Fruit fly (Drosophila melanogaster) whole organism, wandering third instar larva: Measurements from ENCODE around the gene Sac1.

Source experiments
- Abd-B ChIP-seq: fragments of >200 bp; optimal IDR thresholded peaks from 2 replicates; lab custom pipeline; 2017; ENCODE audit warnings: missing biosample characterization, missing genetic modification characterization
- CG32264 ChIP-seq: fragments of 200-800 bp; sonication (Bioruptor generic); optimal IDR thresholded peaks from 2 replicates; lab custom pipeline; 2016; ENCODE audit warnings: missing biosample characterization, missing genetic modification characterization
- CG9705 ChIP-seq: fragments of 200-800 bp; sonication (Bioruptor generic); optimal IDR thresholded peaks from 2 replicates; lab custom pipeline; 2018; ENCODE audit warnings: missing biosample characterization, mild to moderate bottlenecking, missing genetic modification characterization
- CrebA ChIP-seq: fragments of 200-800 bp; sonication (Bioruptor generic); optimal IDR thresholded peaks from 2 replicates; lab custom pipeline; 2016; ENCODE audit warnings: missing biosample characterization, mild to moderate bottlenecking, missing genetic modification characterization, borderline replicate concordance
- Dfd ChIP-seq: fragments of >200 bp; optimal IDR thresholded peaks from 2 replicates; lab custom pipeline; 2017; ENCODE audit warnings: missing biosample characterization, missing genetic modification characterization
- Dif ChIP-seq: fragments of 200-275, 200-300 bp; sonication (Bioruptor generic); optimal IDR thresholded peaks from 2 replicates; lab custom pipeline; 2018; ENCODE audit warnings: missing biosample characterization, missing genetic modification characterization; ENCODE audit not compliant: partially characterized antibody
- GATAd ChIP-seq: sonication (Bioruptor generic); optimal IDR thresholded peaks from 2 replicates; lab custom pipeline; 2016; ENCODE audit warnings: missing biosample characterization, missing genetic modification characterization
- HLH106 ChIP-seq: fragments of 200-800 bp; optimal IDR thresholded peaks from 3 replicates; lab custom pipeline; 2019; ENCODE audit warnings: missing biosample characterization, mild to moderate bottlenecking, missing genetic modification characterization, moderate library complexity
- Hnf4 ChIP-seq: fragments of 200-800 bp; sonication (Bioruptor generic); optimal IDR thresholded peaks from 2 replicates; lab custom pipeline; 2016; ENCODE audit warnings: missing biosample characterization, mild to moderate bottlenecking, missing genetic modification characterization
- Hr78 ChIP-seq: fragments of >200 bp; optimal IDR thresholded peaks from 2 replicates; lab custom pipeline; 2017; ENCODE audit warnings: missing biosample characterization, missing genetic modification characterization
- Hr83 ChIP-seq: fragments of 200-300 bp; sonication (Bioruptor generic); optimal IDR thresholded peaks from 2 replicates; lab custom pipeline; 2016; ENCODE audit warnings: missing biosample characterization, mild to moderate bottlenecking, missing genetic modification characterization, moderate library complexity; ENCODE audit not compliant: poor library complexity, severe bottlenecking
- Jra ChIP-seq: sonication (Bioruptor generic); optimal IDR thresholded peaks from 2 replicates; lab custom pipeline; 2016; ENCODE audit warnings: missing biosample characterization, missing genetic modification characterization
- Mio ChIP-seq: sonication (Bioruptor generic); optimal IDR thresholded peaks from 2 replicates; lab custom pipeline; 2016; ENCODE audit warnings: missing biosample characterization, missing genetic modification characterization
- Myc ChIP-seq: fragments of >200 bp; optimal IDR thresholded peaks from 2 replicates; lab custom pipeline; 2017
- N ChIP-seq: fragments of >200 bp; optimal IDR thresholded peaks from 2 replicates; lab custom pipeline; 2018; ENCODE audit warnings: missing biosample characterization, missing external identifiers, missing genetic modification characterization
- OdsH ChIP-seq: fragments of 200-800 bp; sonication (Bioruptor generic); optimal IDR thresholded peaks from 2 replicates; lab custom pipeline; 2016; ENCODE audit warnings: missing biosample characterization, mild to moderate bottlenecking, missing genetic modification characterization
- Rel ChIP-seq, 2 experiments: fragments of 200-800 bp; sonication (Bioruptor generic) in 1 of 2; optimal IDR thresholded peaks; 2 replicates in 1 of 2; 3 replicates in 1 of 2; lab custom pipeline; 2016 to 2019; ENCODE audit warnings: mild to moderate bottlenecking in 2 of 2, missing biosample characterization in 2 of 2, missing genetic modification characterization in 2 of 2, moderate library complexity in 1 of 2
- Sp1 ChIP-seq: fragments of 200-800 bp; sonication (Bioruptor generic); optimal IDR thresholded peaks from 3 replicates; lab custom pipeline; 2019; ENCODE audit warnings: missing biosample characterization, mild to moderate bottlenecking, missing genetic modification characterization, moderate library complexity
- Vsx2 ChIP-seq: fragments of 200-300, 225-300 bp; sonication (Bioruptor generic); optimal IDR thresholded peaks from 2 replicates; lab custom pipeline; 2018; ENCODE audit warnings: missing biosample characterization, missing genetic modification characterization; ENCODE audit not compliant: partially characterized antibody
- br ChIP-seq: fragments of 200-800 bp; sonication (Bioruptor generic); optimal IDR thresholded peaks from 2 replicates; lab custom pipeline; 2016; ENCODE audit warnings: missing biosample characterization, missing genetic modification characterization
- brk ChIP-seq: fragments of 200-800 bp; sonication (Bioruptor generic); optimal IDR thresholded peaks from 2 replicates; lab custom pipeline; 2016; ENCODE audit warnings: missing biosample characterization, mild to moderate bottlenecking, missing genetic modification characterization
- dl ChIP-seq, 2 experiments: fragments of 175-275, 200-275 bp in 1 of 2; fragments of 200-275 bp in 1 of 2; sonication (Bioruptor generic); optimal IDR thresholded peaks; lab custom pipeline; 2018; ENCODE audit warnings: mild to moderate bottlenecking in 2 of 2, missing biosample characterization in 2 of 2, missing genetic modification characterization in 2 of 2, moderate library complexity in 2 of 2; ENCODE audit not compliant: partially characterized antibody in 2 of 2, insufficient read depth in 1 of 2
- dmrt93B ChIP-seq: fragments of 200-800 bp; sonication (Bioruptor generic); optimal IDR thresholded peaks from 2 replicates; lab custom pipeline; 2018; ENCODE audit warnings: missing biosample characterization, mild to moderate bottlenecking, missing genetic modification characterization
- dsf ChIP-seq: sonication (Bioruptor generic); optimal IDR thresholded peaks from 2 replicates; lab custom pipeline; 2016; ENCODE audit warnings: missing biosample characterization, missing genetic modification characterization, borderline replicate concordance
- ey ChIP-seq: fragments of 200-800 bp; sonication (Bioruptor generic); optimal IDR thresholded peaks from 2 replicates; lab custom pipeline; 2016; ENCODE audit warnings: missing biosample characterization, missing genetic modification characterization
- foxo ChIP-seq, 2 experiments: fragments of 200-800 bp; sonication (Bioruptor generic); optimal IDR thresholded peaks; 2 replicates in 1 of 2; 3 replicates in 1 of 2; lab custom pipeline; 2016 to 2017; ENCODE audit warnings: missing biosample characterization in 2 of 2, missing genetic modification characterization in 2 of 2
- fru ChIP-seq: fragments of 200-800 bp; sonication (Bioruptor generic); optimal IDR thresholded peaks from 3 replicates; lab custom pipeline; 2016; ENCODE audit warnings: missing biosample characterization, mild to moderate bottlenecking, missing genetic modification characterization
- h ChIP-seq: fragments of 200-800 bp; sonication (Bioruptor generic); optimal IDR thresholded peaks from 3 replicates; lab custom pipeline; 2016; ENCODE audit warnings: missing biosample characterization, mild to moderate bottlenecking, missing genetic modification characterization
- jim ChIP-seq: fragments of 175-275, 200-325 bp; sonication (Bioruptor generic); optimal IDR thresholded peaks from 2 replicates; lab custom pipeline; 2016; ENCODE audit warnings: missing biosample characterization, mild to moderate bottlenecking, missing genetic modification characterization
- lola ChIP-seq: fragments of >200 bp; optimal IDR thresholded peaks from 2 replicates; lab custom pipeline; 2017; ENCODE audit warnings: missing biosample characterization, missing genetic modification characterization
- pan ChIP-seq: fragments of >200 bp; optimal IDR thresholded peaks from 2 replicates; lab custom pipeline; 2017
- psq ChIP-seq: fragments of 200-800 bp; sonication (Bioruptor generic); optimal IDR thresholded peaks from 3 replicates; lab custom pipeline; 2017; ENCODE audit warnings: missing biosample characterization, mild to moderate bottlenecking, missing genetic modification characterization, moderate library complexity
- rgr ChIP-seq: fragments of 200-800 bp; sonication (Bioruptor generic); optimal IDR thresholded peaks from 3 replicates; lab custom pipeline; 2016; ENCODE audit warnings: missing biosample characterization, mild to moderate bottlenecking, missing genetic modification characterization
- sage ChIP-seq: fragments of 200-800 bp; sonication (Bioruptor generic); optimal IDR thresholded peaks from 2 replicates; lab custom pipeline; 2016; ENCODE audit warnings: missing biosample characterization, mild to moderate bottlenecking, missing genetic modification characterization
- sv ChIP-seq: fragments of 200-800 bp; sonication (Bioruptor generic); optimal IDR thresholded peaks from 3 replicates; lab custom pipeline; 2016; ENCODE audit warnings: missing biosample characterization, missing genetic modification characterization
- tai ChIP-seq: sonication (Bioruptor generic); optimal IDR thresholded peaks from 2 replicates; lab custom pipeline; 2016; ENCODE audit warnings: missing biosample characterization, missing genetic modification characterization
- usp ChIP-seq: fragments of >200 bp; optimal IDR thresholded peaks from 2 replicates; lab custom pipeline; 2017; ENCODE audit warnings: missing biosample characterization, missing genetic modification characterization
- woc ChIP-seq: sonication (Bioruptor generic); optimal IDR thresholded peaks from 2 replicates; lab custom pipeline; 2016; ENCODE audit warnings: missing biosample characterization, mild to moderate bottlenecking, missing genetic modification characterization

The Sac1 gene

DNA sequence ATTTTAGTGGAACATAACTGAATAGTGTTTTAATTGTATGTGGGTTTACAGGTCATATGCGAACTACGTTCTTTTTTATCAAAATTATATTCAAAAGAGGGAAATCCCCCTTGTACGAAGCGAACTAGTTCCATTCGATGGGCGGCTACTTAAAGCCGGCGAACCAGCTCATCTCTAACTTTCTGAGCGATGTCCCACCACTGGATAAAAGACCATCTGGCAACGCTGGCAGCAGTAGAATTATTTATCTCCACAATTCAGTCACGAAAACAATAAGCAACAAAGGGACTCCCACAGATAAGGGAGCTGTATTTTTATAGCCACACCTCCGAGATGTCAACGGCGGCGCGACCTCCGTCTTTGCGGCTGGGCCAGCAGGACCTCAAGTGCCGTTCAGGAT lies 48.1 kb downstream of the Sac1 start, which contains the start of gene Rabex-5:
Rabex-5 (plus strand) TSS at position 221 of the 400 bp plus-strand sequence.
- no peak for TF ChIP-seq usp
- TF ChIP-seq Hr83 (GFP tag; lab: Kevin White, UChicago): peak; percentile 18
- no peak for TF ChIP-seq N (GFP tag; lab: Kevin White, UChicago)
- TF ChIP-seq CG9705: no peak
- TF ChIP-seq Rel (GFP tag; optimal IDR thresholded peaks at IDR 0.05; lab: Kevin White, UChicago): no peak
- peak; percentile 100 for TF ChIP-seq Rel (tag; optimal IDR thresholded peaks at IDR 0.05; lab: Kevin White, UChicago)
- TF ChIP-seq Mio (GFP tag; lab: Kevin White, UChicago): no peak
- peak; percentile 16 for TF ChIP-seq ey (GFP tag; lab: Kevin White, UChicago)
- TF ChIP-seq Vsx2 (GFP tag; lab: Kevin White, UChicago): no peak
- peak in 1 of 2 experiments; percentile 43 for TF ChIP-seq foxo (GFP tag; optimal IDR thresholded peaks at IDR 0.05; lab: Kevin White, UChicago)
- no peak for TF ChIP-seq brk (GFP tag; lab: Kevin White, UChicago)
- TF ChIP-seq Jra (GFP tag; lab: Kevin White, UChicago): no peak
- no peak for TF ChIP-seq lola (GFP tag; lab: Kevin White, UChicago)
- TF ChIP-seq pan (lab: Kevin White, UChicago): no peak
- TF ChIP-seq psq (GFP tag; lab: Kevin White, UChicago): no peak
- TF ChIP-seq HLH106 (tag; lab: Kevin White, UChicago): peak; percentile 33
- peak; percentile 55 for TF ChIP-seq woc
- no peak for TF ChIP-seq CG32264
- no peak for TF ChIP-seq OdsH (GFP tag; lab: Kevin White, UChicago)
- TF ChIP-seq Dif (GFP tag; lab: Kevin White, UChicago): no peak
- no peak for TF ChIP-seq jim
- TF ChIP-seq dsf: no peak
- peak; percentile 28 for TF ChIP-seq rgr (GFP tag; lab: Kevin White, UChicago)
- TF ChIP-seq fru (GFP tag; lab: Kevin White, UChicago): no peak

- no peak for TF ChIP-seq GATAd
- TF ChIP-seq dsf: no peak
- no peak for TF ChIP-seq CG32264
- TF ChIP-seq br (GFP tag; lab: Kevin White, UChicago): no peak
- no peak for TF ChIP-seq CrebA
- no peak for TF ChIP-seq h (GFP tag; lab: Kevin White, UChicago)
- TF ChIP-seq Sp1 (GFP tag; lab: Kevin White, UChicago): peak; percentile 22
- no peak for TF ChIP-seq Abd-B (GFP tag; lab: Kevin White, UChicago)
- no peak for TF ChIP-seq OdsH (GFP tag; lab: Kevin White, UChicago)
- TF ChIP-seq Hr83 (GFP tag; lab: Kevin White, UChicago): no peak
- no peak for TF ChIP-seq dl (GFP tag; optimal IDR thresholded peaks at IDR 0.05; lab: Kevin White, UChicago; ENCODE audit: insufficient read depth in 1 of 2, partially characterized antibody in 2 of 2)
- no peak for TF ChIP-seq jim
- no peak for TF ChIP-seq ey (GFP tag; lab: Kevin White, UChicago)
- TF ChIP-seq sage (GFP tag; lab: Kevin White, UChicago): no peak
- TF ChIP-seq Rel (GFP tag; optimal IDR thresholded peaks at IDR 0.05; lab: Kevin White, UChicago): no peak
- peak; percentile 58 for TF ChIP-seq Rel (tag; optimal IDR thresholded peaks at IDR 0.05; lab: Kevin White, UChicago)
- TF ChIP-seq fru (GFP tag; lab: Kevin White, UChicago): peak; percentile 99
- no peak for TF ChIP-seq pan (lab: Kevin White, UChicago)
- TF ChIP-seq sv (GFP tag; lab: Kevin White, UChicago): no peak
- no peak for TF ChIP-seq Mio (GFP tag; lab: Kevin White, UChicago)
- TF ChIP-seq Dfd (GFP tag; lab: Kevin White, UChicago): no peak
- no peak for TF ChIP-seq dmrt93B (GFP tag; lab: Kevin White, UChicago)
- no peak for TF ChIP-seq usp
- TF ChIP-seq Hr78 (GFP tag; lab: Kevin White, UChicago): no peak
- no peak for TF ChIP-seq N (GFP tag; lab: Kevin White, UChicago)
- peak; percentile 63 for TF ChIP-seq Myc
- no peak for TF ChIP-seq HLH106 (tag; lab: Kevin White, UChicago)
- TF ChIP-seq lola (GFP tag; lab: Kevin White, UChicago): no peak
- no peak for TF ChIP-seq Hnf4 (GFP tag; lab: Kevin White, UChicago)
- no peak for TF ChIP-seq brk (GFP tag; lab: Kevin White, UChicago)
- TF ChIP-seq tai (GFP tag; lab: Kevin White, UChicago): no peak
- TF ChIP-seq foxo (GFP tag; optimal IDR thresholded peaks at IDR 0.05; lab: Kevin White, UChicago): no peak
- TF ChIP-seq Vsx2 (GFP tag; lab: Kevin White, UChicago): no peak
- TF ChIP-seq woc: peak; percentile 4
- no peak for TF ChIP-seq rgr (GFP tag; lab: Kevin White, UChicago)
- TF ChIP-seq Jra (GFP tag; lab: Kevin White, UChicago): no peak
- TF ChIP-seq Dif (GFP tag; lab: Kevin White, UChicago): peak; percentile 57
- TF ChIP-seq CG9705: no peak
These were observed 50.9 kb downstream of the Sac1 start, which contains the start of gene scf for dm6 chr3L:1298509-1298908. TSS of gene scf (plus strand) at chr3L:1298672.
